Fruit fly (Drosophila melanogaster) whole organism, embryonic: ENCODE measurements around the gene Taf6.

Source experiments
- C15 ChIP-seq: fragments of 200-800 bp; sonication (Bioruptor generic); IDR thresholded peaks from 3 replicates; pipeline ENCODE4 v1.3.6; 2022; ENCODE audit warnings: missing biosample characterization, missing genetic modification characterization
- CG17359 ChIP-seq: fragments of 200-800 bp; sonication (Bioruptor generic); optimal IDR thresholded peaks from 3 replicates; lab custom pipeline; 2018; ENCODE audit warnings: missing biosample characterization, mild to moderate bottlenecking, missing genetic modification characterization, moderate library complexity
- CG3065 ChIP-seq: fragments of 200-800 bp; sonication (Bioruptor generic); optimal IDR thresholded peaks from 2 replicates; lab custom pipeline; 2016; ENCODE audit warnings: missing biosample characterization, missing genetic modification characterization
- CG32772 ChIP-seq: fragments of 200-800 bp; sonication (Bioruptor generic); IDR thresholded peaks from 2 replicates; pipeline ENCODE4 v1.3.6; 2022; ENCODE audit warnings: missing biosample characterization, missing genetic modification characterization
- CG6854 ChIP-seq: fragments of 200-800 bp; sonication (Bioruptor generic); optimal IDR thresholded peaks from 3 replicates; lab custom pipeline; 2017; ENCODE audit warnings: missing biosample characterization, mild to moderate bottlenecking, missing genetic modification characterization
- Drgx ChIP-seq: fragments of 200-800 bp; sonication (Bioruptor generic); IDR thresholded peaks from 2 replicates; pipeline ENCODE4 v1.3.6; 2022; ENCODE audit warnings: missing biosample characterization, missing genetic modification characterization
- pan ChIP-seq, 4 experiments: fragments of >200 bp in 3 of 4; fragments of 200-800 bp in 1 of 4; sonication (Bioruptor generic) in 1 of 4; optimal IDR thresholded peaks in 3 of 4; IDR thresholded peaks in 1 of 4; 2 replicates each; pipeline versions ENCODE4 v1.3.6 to Lab custom; 2017 to 2022; ENCODE audit warnings: missing biosample characterization in 2 of 4, missing genetic modification characterization in 2 of 4, mixed read lengths in 1 of 4
- sqz ChIP-seq: fragments of 200-800 bp; sonication (Bioruptor generic); optimal IDR thresholded peaks from 3 replicates; lab custom pipeline; 2018; ENCODE audit warnings: missing biosample characterization, mild to moderate bottlenecking, missing genetic modification characterization

Taf6 gene

DNA sequence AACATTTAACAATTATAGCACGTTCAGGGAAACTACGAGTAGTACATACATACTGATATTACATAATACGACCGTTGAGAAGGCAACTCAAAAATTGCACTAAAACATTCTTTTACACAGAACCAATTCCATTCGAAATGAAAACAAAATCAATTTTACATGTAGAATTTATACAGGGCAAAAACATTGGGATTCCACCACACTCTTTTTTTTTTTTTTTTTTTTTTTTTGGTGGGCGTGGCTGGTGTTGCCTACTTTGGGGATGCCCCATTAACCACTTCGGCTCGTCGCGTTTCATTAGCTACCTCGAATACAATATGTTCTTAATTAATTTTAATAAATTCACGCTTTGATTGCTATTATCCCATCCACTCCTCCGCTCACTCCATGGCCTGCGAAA lies 51.7 kb downstream of the Taf6 start (continued):
- TF ChIP-seq CG17359: peak; percentile 78
- 0 out of 3 replicates have a peak, but pooled peaks have one; percentile 15 for TF ChIP-seq C15
- TF ChIP-seq CG6854 (GFP tag; lab: Kevin White, UChicago): no peak
- peak; percentile 17 for TF ChIP-seq CG3065 (GFP tag; lab: Kevin White, UChicago)
- peak; percentile 24; the same call in 1 of the 2 replicates for TF ChIP-seq Drgx (GFP tag; lab: Robert Waterston, UW)
- peak; percentile 81 for TF ChIP-seq CG32772 (GFP tag; lab: Robert Waterston, UW)
- TF ChIP-seq sqz (GFP tag; lab: Kevin White, UChicago): peak; percentile 25
- no peak for TF ChIP-seq pan (optimal IDR thresholded peaks at IDR 0.05; lab: Kevin White, UChicago)
- peak in 1 of 2 experiments; percentile 16 for TF ChIP-seq pan (GFP tag; optimal IDR thresholded peaks at IDR 0.05 in 1 of 2, IDR thresholded peaks at IDR 0.05 in 1 of 2)
- TF ChIP-seq, all 482 proteins: peak for 19
